Worm (Caenorhabditis elegans): ENCODE measurements around the gene metl-2.
"Not testable (repeated sequence)": the region's sequence is repeated elsewhere in the genome, so short reads cannot be mapped to it uniquely, and the experiment has no call there.

The metl-2 gene

ce11 chrII:14988171-14988570, 18.5 kb downstream of the metl-2 start, which contains the start of gene Y53F4B.43:
TSS of gene Y53F4B.43 (plus strand) at chrII:14988471.
- TF ChIP-seq unc-62 (GFP tag; optimal IDR thresholded peaks at IDR 0.05): not testable (repeated sequence)

- TF ChIP-seq unc-62 (GFP tag; optimal IDR thresholded peaks at IDR 0.05): not testable (repeated sequence)
Observed at ce11 chrII:14992598-14992997, 22.9 kb downstream of the metl-2 start, which contains the start of gene Y53F4B.7. TSS of gene Y53F4B.7 (plus strand) at chrII:14992898.

- no peak for TF ChIP-seq unc-62 (GFP tag; optimal IDR thresholded peaks at IDR 0.05)
Observed at ce11 chrII:15003410-15003809, 33.7 kb downstream of the metl-2 start, which contains the start of gene Y53F4B.10. TSS of gene Y53F4B.10 (minus strand) at chrII:15003510.

- TF ChIP-seq unc-62 (GFP tag; optimal IDR thresholded peaks at IDR 0.05): no peak
Observed at ce11 chrII:15004538-15004937, 34.8 kb downstream of the metl-2 start.

- no peak for TF ChIP-seq unc-62 (GFP tag; optimal IDR thresholded peaks at IDR 0.05)
Observed at ce11 chrII:15005118-15005517, 35.4 kb downstream of the metl-2 start.

ce11 chrII:15008481-15009057, 38.9 kb downstream of the metl-2 start:
- no peak for TF ChIP-seq unc-62 (GFP tag; optimal IDR thresholded peaks at IDR 0.05)

ce11 chrII:15010366-15011235, 40.9 kb downstream of the metl-2 start, which contains the start of the genes Y53F4B.9 and Y53F4B.11:
TSS of gene Y53F4B.9 (minus strand) at chrII:15010416.
TSS of gene Y53F4B.11 (plus strand) at chrII:15010748.
- TF ChIP-seq unc-62 (GFP tag; optimal IDR thresholded peaks at IDR 0.05): no peak

ce11 chrII:15014380-15014779, 44.7 kb downstream of the metl-2 start, which contains the start of gene Y53F4B.51:
TSS of gene Y53F4B.51 (minus strand) at chrII:15014442.
- TF ChIP-seq unc-62 (GFP tag; optimal IDR thresholded peaks at IDR 0.05): no peak

- TF ChIP-seq unc-62 (GFP tag; optimal IDR thresholded peaks at IDR 0.05): no peak
Observed at ce11 chrII:15015669-15016068, 46.0 kb downstream of the metl-2 start.

- no peak for TF ChIP-seq unc-62 (GFP tag; optimal IDR thresholded peaks at IDR 0.05)
Observed at ce11 chrII:15018923-15019322, 49.2 kb downstream of the metl-2 start, which contains the start of gene Y53F4B.12. TSS of gene Y53F4B.12 (plus strand) at chrII:15019223.
